Fruit fly (Drosophila melanogaster): ENCODE measurements around the gene PNUTS.

Gene PNUTS

dm6 chr2L:871419-871846 is 1.2 kb downstream of the PNUTS start (continued):
- TF ChIP-seq cg (GFP tag; optimal IDR thresholded peaks at IDR 0.05) (peak; percentile 95), Hmr (GFP tag; optimal IDR thresholded peaks at IDR 0.05) (peak; percentile 31), nerfin-1 (tag; optimal IDR thresholded peaks at IDR 0.05) (peak; percentile 0), NC2α (GFP tag; optimal IDR thresholded peaks at IDR 0.05) (no peak)

dm6 chr2L:873724-874504 is 3.6 kb downstream of the PNUTS start:
- no peak for TF ChIP-seq CG6654 (GFP tag; optimal IDR thresholded peaks at IDR 0.05)
- TF ChIP-seq Ptx1 (GFP tag; IDR thresholded peaks at IDR 0.05): no peak
- TF ChIP-seq kah (GFP tag; optimal IDR thresholded peaks at IDR 0.05): no peak
- no peak for TF ChIP-seq bbx (GFP tag; IDR thresholded peaks at IDR 0.05; ENCODE audit: partially characterized antibody)
- TF ChIP-seq Atf6 (GFP tag; IDR thresholded peaks at IDR 0.05): 0 out of 2 replicates have a peak, but pooled peaks have one; percentile 8
- no peak for TF ChIP-seq lov (optimal IDR thresholded peaks at IDR 0.05)
- no peak for TF ChIP-seq lov (GFP tag; IDR thresholded peaks at IDR 0.05)
- 0 out of 3 replicates have a peak, but pooled peaks have one; percentile 37 for TF ChIP-seq Opbp (GFP tag; IDR thresholded peaks at IDR 0.05; ENCODE audit: partially characterized antibody)
- TF ChIP-seq CG6689 (GFP tag; IDR thresholded peaks at IDR 0.05): no peak
- no peak for TF ChIP-seq D19B (GFP tag; optimal IDR thresholded peaks at IDR 0.05)
- TF ChIP-seq grau (tag; optimal IDR thresholded peaks at IDR 0.05): no peak
- TF ChIP-seq CG11696 (GFP tag; IDR thresholded peaks at IDR 0.05): no peak
- no peak for TF ChIP-seq Sox102F (GFP tag; optimal IDR thresholded peaks at IDR 0.05)
- no peak for TF ChIP-seq CG1024 (GFP tag; IDR thresholded peaks at IDR 0.05)
- no peak for TF ChIP-seq CG17359 (tag; optimal IDR thresholded peaks at IDR 0.05)
- TF ChIP-seq vvl (GFP tag; IDR thresholded peaks at IDR 0.05): peak; percentile 34; the same call in 1 of the 2 replicates
- peak; percentile 83 for TF ChIP-seq CG18476 (GFP tag; optimal IDR thresholded peaks at IDR 0.05)
- TF ChIP-seq Dbx (GFP tag; IDR thresholded peaks at IDR 0.05): no peak
- TF ChIP-seq Side (GFP tag; optimal IDR thresholded peaks at IDR 0.05): no peak
- no peak for TF ChIP-seq CG4328 (GFP tag; optimal IDR thresholded peaks at IDR 0.05)
- no peak for TF ChIP-seq CG12769 (tag; optimal IDR thresholded peaks at IDR 0.05)
- no peak for TF ChIP-seq trh (GFP tag; optimal IDR thresholded peaks at IDR 0.05)
- TF ChIP-seq Ssrp (tag; optimal IDR thresholded peaks at IDR 0.05): peak; percentile 17
- TF ChIP-seq Med (GFP tag): peak; percentile 64
- peak; percentile 55 for TF ChIP-seq ewg (GFP tag; optimal IDR thresholded peaks at IDR 0.05)
- TF ChIP-seq CG7987 (GFP tag; optimal IDR thresholded peaks at IDR 0.05): no peak
- no peak for TF ChIP-seq CG8924 (tag; optimal IDR thresholded peaks at IDR 0.05)
- no peak for TF ChIP-seq CG4854 (GFP tag; optimal IDR thresholded peaks at IDR 0.05)
- no peak for TF ChIP-seq CG1233 (GFP tag; optimal IDR thresholded peaks at IDR 0.05)
- TF ChIP-seq sob (GFP tag; IDR thresholded peaks at IDR 0.05): peak; percentile 38
- no peak for TF ChIP-seq zen2 (GFP tag; IDR thresholded peaks at IDR 0.05; ENCODE audit: partially characterized antibody)
- no peak for TF ChIP-seq CkIIα-i1 (GFP tag; IDR thresholded peaks at IDR 0.05)
- 0 out of 2 replicates have a peak, but pooled peaks have one; percentile 18 for TF ChIP-seq Scr (GFP tag; IDR thresholded peaks at IDR 0.05; ENCODE audit: partially characterized antibody)
- TF ChIP-seq CG12942 (GFP tag; optimal IDR thresholded peaks at IDR 0.05): no peak
- no peak for TF ChIP-seq CG16779 (GFP tag; IDR thresholded peaks at IDR 0.05)
- TF ChIP-seq Neu2 (GFP tag; optimal IDR thresholded peaks at IDR 0.05; ENCODE audit: borderline replicate concordance): no peak
- no peak for TF ChIP-seq CG1792 (GFP tag; optimal IDR thresholded peaks at IDR 0.05)
- TF ChIP-seq CG12155 (GFP tag; optimal IDR thresholded peaks at IDR 0.05): no peak
- TF ChIP-seq CG10274 (GFP tag; optimal IDR thresholded peaks at IDR 0.05): no peak
- TF ChIP-seq scrt (GFP tag; optimal IDR thresholded peaks at IDR 0.05): no peak
- TF ChIP-seq H15 (GFP tag; IDR thresholded peaks at IDR 0.05): no peak
- TF ChIP-seq Sry-β (GFP tag; optimal IDR thresholded peaks at IDR 0.05): no peak
- no peak for TF ChIP-seq CG4404 (GFP tag; IDR thresholded peaks at IDR 0.05)
- TF ChIP-seq pb (GFP tag; optimal IDR thresholded peaks at IDR 0.05): no peak

Measured in whole organism, embryonic.